Worm (Caenorhabditis elegans) whole organism, L2 larva: ENCODE results near the gene cyp-33E1.

Experiments used
- ama-1 ChIP-seq: fragments of 150-350 bp; optimal IDR thresholded peaks from 2 replicates; lab custom pipeline; 2018; ENCODE audit warnings: inconsistent platforms
- blmp-1 ChIP-seq: sonication (generic microtip); optimal IDR thresholded peaks from 2 replicates; lab custom pipeline; 2017; ENCODE audit warnings: missing genetic modification characterization, mild to moderate bottlenecking, missing compliant biosample characterization, antibody characterized with exemption, moderate library complexity; ENCODE audit not compliant: insufficient read depth
- ceh-82 ChIP-seq: fragments of 150-350 bp; optimal IDR thresholded peaks from 2 replicates; lab custom pipeline; 2014; ENCODE audit warnings: missing biosample characterization, missing genetic modification characterization
- elt-1 ChIP-seq: fragments of 150-350 bp; optimal IDR thresholded peaks from 2 replicates; lab custom pipeline; 2014; ENCODE audit warnings: missing biosample characterization, missing genetic modification characterization
- mab-5 ChIP-seq: fragments of 150-350 bp; optimal IDR thresholded peaks from 2 replicates; lab custom pipeline; 2014; ENCODE audit warnings: missing biosample characterization, missing genetic modification characterization
- nhr-12 ChIP-seq: fragments of 150-350 bp; optimal IDR thresholded peaks from 2 replicates; lab custom pipeline; 2014; ENCODE audit warnings: missing biosample characterization, missing genetic modification characterization
- nhr-237 ChIP-seq: fragments of 150-350 bp; optimal IDR thresholded peaks from 2 replicates; lab custom pipeline; 2014; ENCODE audit warnings: missing biosample characterization, missing genetic modification characterization
- nhr-77 ChIP-seq: fragments of 150-350 bp; optimal IDR thresholded peaks from 2 replicates; lab custom pipeline; 2014; ENCODE audit warnings: missing biosample characterization, missing genetic modification characterization
- sem-4 ChIP-seq: fragments of 150-350 bp; optimal IDR thresholded peaks from 2 replicates; lab custom pipeline; 2014; ENCODE audit warnings: missing biosample characterization, missing genetic modification reagents, missing genetic modification characterization
- sma-9 ChIP-seq, 2 experiments: fragments of 150-350 bp in 1 of 2; sonication (generic microtip) in 1 of 2; optimal IDR thresholded peaks; 2 replicates each; lab custom pipeline; 2014 to 2016; ENCODE audit warnings: missing genetic modification characterization in 2 of 2, mild to moderate bottlenecking in 1 of 2, missing biosample characterization in 1 of 2, missing compliant biosample characterization in 1 of 2, missing genetic modification reagents in 1 of 2, moderate library complexity in 1 of 2
- snpc-4 ChIP-seq: fragments of 150-350 bp; optimal IDR thresholded peaks from 2 replicates; lab custom pipeline; 2014; ENCODE audit warnings: missing biosample characterization, missing genetic modification characterization
- unc-55 ChIP-seq: fragments of 150-350 bp; sonication (generic microtip); optimal IDR thresholded peaks from 3 replicates; lab custom pipeline; 2014; ENCODE audit warnings: missing biosample characterization, missing genetic modification reagents, missing genetic modification characterization
- unc-62 ChIP-seq: fragments of 150-350 bp; optimal IDR thresholded peaks from 2 replicates; lab custom pipeline; 2014; ENCODE audit warnings: missing biosample characterization, missing genetic modification reagents, missing genetic modification characterization

ce11 chrIV:8614680-8615079, 33.7 kb downstream of the cyp-33E1 start, which contains the start of gene cyp-33E3:
- no peak for TF ChIP-seq unc-55
- TF ChIP-seq nhr-12 (tag; lab: Kevin White, UChicago) = no peak
- no peak for TF ChIP-seq unc-62 (GFP tag; lab: Kevin White, UChicago)
- no peak for TF ChIP-seq blmp-1
- no peak for TF ChIP-seq nhr-237 (tag; lab: Kevin White, UChicago)
- no peak for TF ChIP-seq mab-5 (tag; lab: Kevin White, UChicago)
- no peak for TF ChIP-seq elt-1 (tag; lab: Kevin White, UChicago)
- TF ChIP-seq nhr-77 (tag; lab: Kevin White, UChicago) = no peak
- no peak for TF ChIP-seq sem-4 (tag; lab: Kevin White, UChicago)
- TF ChIP-seq ama-1 = no peak
- TF ChIP-seq ceh-82 (tag; lab: Kevin White, UChicago) = no peak
- no peak for TF ChIP-seq snpc-4 (tag; lab: Kevin White, UChicago)
- TF ChIP-seq sma-9 (GFP tag; optimal IDR thresholded peaks at IDR 0.05; lab: Kevin White, UChicago) = no peak
- no peak for TF ChIP-seq sma-9 (tag; optimal IDR thresholded peaks at IDR 0.05; lab: Kevin White, UChicago)
